Worm (Caenorhabditis elegans) whole organism, midembryonic: ENCODE data around the gene ZK1320.2.

Source experiments
- T22C8.4 ChIP-seq: fragments of 200-800 bp; sonication (Bioruptor generic); IDR thresholded peaks from 2 replicates; pipeline ENCODE4 v1.3.6; 2022; ENCODE audit warnings: missing genetic modification characterization, missing compliant biosample characterization
- cog-1 ChIP-seq: sonication (generic microtip); optimal IDR thresholded peaks from 2 replicates; lab custom pipeline; 2016; ENCODE audit warnings: missing genetic modification characterization, missing compliant biosample characterization
- flt-1 ChIP-seq: fragments of 200-800 bp; sonication (Bioruptor generic); IDR thresholded peaks from 2 replicates; pipeline ENCODE4 v1.3.6; 2022; ENCODE audit warnings: missing genetic modification characterization, missing compliant biosample characterization
- klf-2 ChIP-seq: fragments of 200-800 bp; sonication (Bioruptor generic); conservative IDR thresholded peaks from 2 replicates; pipeline ENCODE4 v1.3.6; 2022; ENCODE audit warnings: missing genetic modification reagents, missing genetic modification characterization, missing compliant biosample characterization
- med-1 ChIP-seq: sonication (generic microtip); optimal IDR thresholded peaks from 2 replicates; lab custom pipeline; 2017; ENCODE audit warnings: missing genetic modification characterization, mild to moderate bottlenecking, missing compliant biosample characterization, antibody characterized with exemption, missing genetic modification reagents; ENCODE audit not compliant: insufficient read depth
- ref-1 ChIP-seq: fragments of 200-800 bp; sonication (Bioruptor generic); conservative IDR thresholded peaks from 2 replicates; pipeline ENCODE4 v1.3.6; 2022; ENCODE audit warnings: missing genetic modification reagents, missing genetic modification characterization, missing compliant biosample characterization
- tab-1 ChIP-seq: fragments of 200-800 bp; sonication (Bioruptor generic); IDR thresholded peaks from 2 replicates; pipeline ENCODE4 v1.3.6; 2022; ENCODE audit warnings: missing genetic modification characterization, missing compliant biosample characterization
- ztf-23 ChIP-seq: fragments of 200-800 bp; sonication (Bioruptor generic); IDR thresholded peaks from 2 replicates; pipeline ENCODE4 v1.3.6; 2022; ENCODE audit warnings: missing genetic modification reagents, missing genetic modification characterization, missing compliant biosample characterization
- ztf-29 ChIP-seq: fragments of 200-800 bp; sonication (Bioruptor generic); IDR thresholded peaks from 2 replicates; pipeline ENCODE4 v1.3.6; 2022; ENCODE audit warnings: missing genetic modification reagents, missing genetic modification characterization, missing compliant biosample characterization

ZK1320.2 gene

ce11 chrII:9658915-9659314 is at the start of gene ZK1320.2:
Gene ZK1320.2 (minus strand): TSS chrII:9659002.
- TF ChIP-seq cog-1 (tag; lab: Kevin White, UChicago): no peak
- no peak for TF ChIP-seq ztf-29 (GFP tag; lab: Robert Waterston, UW)
- TF ChIP-seq med-1 (GFP tag; lab: Kevin White, UChicago): no peak

ce11 chrII:9706207-9706606 is 47.4 kb upstream of the ZK1320.2 start, which contains the start of gene Y53C12A.3:
Gene Y53C12A.3 (minus strand): TSS chrII:9706240.
- TF ChIP-seq ztf-29 (GFP tag; lab: Robert Waterston, UW): no peak
- TF ChIP-seq ztf-23 (GFP tag; lab: Robert Waterston, UW): 0 out of 2 replicates have a peak, but pooled peaks have one; percentile 7
- TF ChIP-seq cog-1 (tag; lab: Kevin White, UChicago): peak; percentile 23

- TF ChIP-seq tab-1 (GFP tag; lab: Robert Waterston, UW): no peak
- TF ChIP-seq ztf-29 (GFP tag; lab: Robert Waterston, UW): no peak
- no peak for TF ChIP-seq cog-1 (tag; lab: Kevin White, UChicago)
- no peak for TF ChIP-seq med-1 (GFP tag; lab: Kevin White, UChicago)
- no peak for TF ChIP-seq flt-1
- no peak for TF ChIP-seq klf-2 (GFP tag; lab: Robert Waterston, UW)
- TF ChIP-seq T22C8.4: no peak
- TF ChIP-seq ztf-23 (GFP tag; lab: Robert Waterston, UW): no peak
- no peak for TF ChIP-seq ref-1 (GFP tag; lab: Robert Waterston, UW)
These were observed 45.9 kb upstream of the ZK1320.2 start, which contains the start of gene Y53C12A.10 for ce11 chrII:9704746-9705145. Gene Y53C12A.10 (minus strand): TSS chrII:9704846.

ce11 chrII:9703601-9704000 is 44.8 kb upstream of the ZK1320.2 start, which contains the start of gene mop-25.2:
Gene mop-25.2 (minus strand): TSS chrII:9703701.
- TF ChIP-seq med-1 (GFP tag; lab: Kevin White, UChicago): no peak
- no peak for TF ChIP-seq T22C8.4
- no peak for TF ChIP-seq ref-1 (GFP tag; lab: Robert Waterston, UW)
- TF ChIP-seq ztf-29 (GFP tag; lab: Robert Waterston, UW): no peak

ce11 chrII:9700363-9700762 is 41.6 kb upstream of the ZK1320.2 start, which contains the start of the genes Y53C12A.8 and Y53C12A.7:
Gene Y53C12A.8 (minus strand): TSS chrII:9700463.
Gene Y53C12A.7 (plus strand): TSS chrII:9700543.
- no peak for TF ChIP-seq ref-1 (GFP tag; lab: Robert Waterston, UW)
- no peak for TF ChIP-seq T22C8.4
- no peak for TF ChIP-seq ztf-29 (GFP tag; lab: Robert Waterston, UW)
- TF ChIP-seq ztf-23 (GFP tag; lab: Robert Waterston, UW): no peak
- no peak for TF ChIP-seq tab-1 (GFP tag; lab: Robert Waterston, UW)
- TF ChIP-seq klf-2 (GFP tag; lab: Robert Waterston, UW): no peak
- TF ChIP-seq flt-1: no peak
- TF ChIP-seq med-1 (GFP tag; lab: Kevin White, UChicago): no peak
- TF ChIP-seq cog-1 (tag; lab: Kevin White, UChicago): no peak

- TF ChIP-seq med-1 (GFP tag; lab: Kevin White, UChicago) (no peak), cog-1 (tag; lab: Kevin White, UChicago) (no peak), klf-2 (GFP tag; lab: Robert Waterston, UW) (no peak), ztf-23 (GFP tag; lab: Robert Waterston, UW) (no peak)
These were observed 37.1 kb upstream of the ZK1320.2 start for ce11 chrII:9695942-9696341.

ce11 chrII:9691839-9692238 is 33.0 kb upstream of the ZK1320.2 start, which contains the start of gene nlp-11:
Gene nlp-11 (minus strand): TSS chrII:9691939.
- TF ChIP-seq ztf-23 (GFP tag; lab: Robert Waterston, UW) (no peak), med-1 (GFP tag; lab: Kevin White, UChicago) (no peak), cog-1 (tag; lab: Kevin White, UChicago) (no peak)

- no peak for TF ChIP-seq T22C8.4
- TF ChIP-seq tab-1 (GFP tag; lab: Robert Waterston, UW): no peak
These were observed 31.3 kb upstream of the ZK1320.2 start for ce11 chrII:9690067-9690632.

ce11 chrII:9686663-9687193 is 27.9 kb upstream of the ZK1320.2 start, which contains the start of gene ZK1320.9:
Gene ZK1320.9 (minus strand): TSS chrII:9686713.
- TF ChIP-seq tab-1 (GFP tag; lab: Robert Waterston, UW) (no peak), klf-2 (GFP tag; lab: Robert Waterston, UW) (no peak), T22C8.4 (no peak), ztf-23 (GFP tag; lab: Robert Waterston, UW) (no peak), ref-1 (GFP tag; lab: Robert Waterston, UW) (no peak), cog-1 (tag; lab: Kevin White, UChicago) (no peak), med-1 (GFP tag; lab: Kevin White, UChicago) (no peak), flt-1 (no peak), ztf-29 (GFP tag; lab: Robert Waterston, UW) (no peak)

ce11 chrII:9684175-9684574 is 25.4 kb upstream of the ZK1320.2 start:
- TF ChIP-seq T22C8.4 (no peak), ztf-29 (GFP tag; lab: Robert Waterston, UW) (no peak), ztf-23 (GFP tag; lab: Robert Waterston, UW) (no peak), ref-1 (GFP tag; lab: Robert Waterston, UW) (no peak), cog-1 (tag; lab: Kevin White, UChicago) (no peak), klf-2 (GFP tag; lab: Robert Waterston, UW) (no peak), med-1 (GFP tag; lab: Kevin White, UChicago) (no peak), tab-1 (GFP tag; lab: Robert Waterston, UW) (no peak), flt-1 (no peak)
